Worm (Caenorhabditis elegans) whole organism, midembryonic: ENCODE data around the gene nhr-22.

Experiments
- T22C8.4 ChIP-seq: fragments of 200-800 bp; sonication (Bioruptor generic); IDR thresholded peaks from 2 replicates; pipeline ENCODE4 v1.3.6; 2022; ENCODE audit warnings: missing genetic modification characterization, missing compliant biosample characterization
- cog-1 ChIP-seq: sonication (generic microtip); optimal IDR thresholded peaks from 2 replicates; lab custom pipeline; 2016; ENCODE audit warnings: missing genetic modification characterization, missing compliant biosample characterization
- flt-1 ChIP-seq: fragments of 200-800 bp; sonication (Bioruptor generic); IDR thresholded peaks from 2 replicates; pipeline ENCODE4 v1.3.6; 2022; ENCODE audit warnings: missing genetic modification characterization, missing compliant biosample characterization
- klf-2 ChIP-seq: fragments of 200-800 bp; sonication (Bioruptor generic); conservative IDR thresholded peaks from 2 replicates; pipeline ENCODE4 v1.3.6; 2022; ENCODE audit warnings: missing genetic modification reagents, missing genetic modification characterization, missing compliant biosample characterization
- med-1 ChIP-seq: sonication (generic microtip); optimal IDR thresholded peaks from 2 replicates; lab custom pipeline; 2017; ENCODE audit warnings: missing genetic modification characterization, mild to moderate bottlenecking, missing compliant biosample characterization, antibody characterized with exemption, missing genetic modification reagents; ENCODE audit not compliant: insufficient read depth
- ref-1 ChIP-seq: fragments of 200-800 bp; sonication (Bioruptor generic); conservative IDR thresholded peaks from 2 replicates; pipeline ENCODE4 v1.3.6; 2022; ENCODE audit warnings: missing genetic modification reagents, missing genetic modification characterization, missing compliant biosample characterization
- tab-1 ChIP-seq: fragments of 200-800 bp; sonication (Bioruptor generic); IDR thresholded peaks from 2 replicates; pipeline ENCODE4 v1.3.6; 2022; ENCODE audit warnings: missing genetic modification characterization, missing compliant biosample characterization
- ztf-23 ChIP-seq: fragments of 200-800 bp; sonication (Bioruptor generic); IDR thresholded peaks from 2 replicates; pipeline ENCODE4 v1.3.6; 2022; ENCODE audit warnings: missing genetic modification reagents, missing genetic modification characterization, missing compliant biosample characterization
- ztf-29 ChIP-seq: fragments of 200-800 bp; sonication (Bioruptor generic); IDR thresholded peaks from 2 replicates; pipeline ENCODE4 v1.3.6; 2022; ENCODE audit warnings: missing genetic modification reagents, missing genetic modification characterization, missing compliant biosample characterization

DNA sequence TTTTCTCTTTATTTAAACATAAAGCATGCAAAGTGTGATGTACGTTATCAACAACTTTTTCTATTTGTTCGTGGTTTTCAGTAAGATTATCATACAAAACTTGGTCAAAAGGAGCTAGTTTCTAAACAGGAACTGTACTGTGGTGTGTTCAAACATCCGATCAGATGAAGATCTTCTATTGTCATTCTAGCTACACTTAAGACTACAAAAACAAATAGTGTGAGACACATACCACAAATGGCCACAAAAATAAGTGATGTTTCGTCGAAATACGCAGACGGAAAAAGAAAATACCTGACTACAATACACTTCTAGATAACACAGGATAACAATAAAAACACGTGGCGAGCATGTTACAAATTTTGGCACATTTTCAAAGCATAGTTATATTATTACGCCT is 936 bp downstream of the nhr-22 start:
- TF ChIP-seq T22C8.4 (GFP tag; lab: Robert Waterston, UW): no peak
- no peak for TF ChIP-seq med-1
- no peak for TF ChIP-seq ztf-29 (GFP tag; lab: Robert Waterston, UW)
- TF ChIP-seq flt-1 (GFP tag; lab: Robert Waterston, UW): no peak
- TF ChIP-seq ztf-23 (GFP tag; lab: Robert Waterston, UW): no peak
- no peak for TF ChIP-seq klf-2 (GFP tag; lab: Robert Waterston, UW)
- no peak for TF ChIP-seq ref-1
- no peak for TF ChIP-seq cog-1 (tag; lab: Kevin White, UChicago)
- no peak for TF ChIP-seq tab-1 (GFP tag; lab: Robert Waterston, UW)
